Fruit fly (Drosophila melanogaster) whole organism, embryonic: ENCODE measurements around the gene MSBP.

Experiments used
- Adf1 ChIP-seq: fragments of 200-800 bp; sonication (Bioruptor generic); IDR thresholded peaks from 2 replicates; pipeline ENCODE4 v1.3.6; 2022; ENCODE audit warnings: missing biosample characterization, missing genetic modification characterization
- Bgb ChIP-seq: fragments of 200-800 bp; sonication (Bioruptor generic); IDR thresholded peaks from 2 replicates; pipeline ENCODE4 v1.3.6; 2022; ENCODE audit warnings: missing biosample characterization, missing genetic modification characterization; ENCODE audit not compliant: partially characterized antibody
- Blimp-1 ChIP-seq: fragments of 200-800 bp; sonication (Bioruptor generic); optimal IDR thresholded peaks from 3 replicates; lab custom pipeline; 2018; ENCODE audit warnings: missing biosample characterization, missing genetic modification characterization, mild to moderate bottlenecking, moderate library complexity, missing genetic modification reagents
- CG12071 ChIP-seq: fragments of 200-800 bp; sonication (Bioruptor generic); optimal IDR thresholded peaks from 3 replicates; lab custom pipeline; 2018; ENCODE audit warnings: missing biosample characterization, mild to moderate bottlenecking, missing genetic modification characterization
- CG13894 ChIP-seq: fragments of 200-800 bp; sonication (Bioruptor generic); optimal IDR thresholded peaks from 3 replicates; lab custom pipeline; 2018; ENCODE audit warnings: missing biosample characterization, mild to moderate bottlenecking, missing genetic modification characterization, moderate library complexity
- CG14014 ChIP-seq: fragments of 200-800 bp; sonication (Bioruptor generic); IDR thresholded peaks from 2 replicates; pipeline ENCODE4 v1.3.6; 2022; ENCODE audit warnings: missing biosample characterization, missing genetic modification characterization
- CG15073 ChIP-seq: fragments of 200-800 bp; sonication (Bioruptor generic); optimal IDR thresholded peaks from 2 replicates; lab custom pipeline; 2016; ENCODE audit warnings: missing biosample characterization, missing genetic modification characterization
- CG15479 ChIP-seq: fragments of 200-800 bp; sonication (Bioruptor generic); optimal IDR thresholded peaks from 3 replicates; lab custom pipeline; 2019; ENCODE audit warnings: missing biosample characterization, mild to moderate bottlenecking, missing genetic modification characterization, moderate library complexity
- CG16863 ChIP-seq: fragments of 200-800 bp; sonication (Bioruptor generic); optimal IDR thresholded peaks from 3 replicates; lab custom pipeline; 2016; ENCODE audit warnings: missing biosample characterization, missing genetic modification characterization
- CG17328 ChIP-seq: fragments of 200-800 bp; sonication (Bioruptor generic); IDR thresholded peaks from 2 replicates; pipeline ENCODE4 v1.3.6; 2022; ENCODE audit warnings: missing biosample characterization, missing genetic modification characterization
- CG17802 ChIP-seq: fragments of 200-800 bp; sonication (Bioruptor generic); optimal IDR thresholded peaks from 2 replicates; lab custom pipeline; 2018; ENCODE audit warnings: missing biosample characterization, mild to moderate bottlenecking, missing genetic modification characterization, moderate library complexity
- CG18619 ChIP-seq: fragments of 200-800 bp; sonication (Bioruptor generic); optimal IDR thresholded peaks from 3 replicates; lab custom pipeline; 2017; ENCODE audit warnings: missing biosample characterization, mild to moderate bottlenecking, missing genetic modification characterization
- CG18764 ChIP-seq: fragments of 200-800 bp; sonication (Bioruptor generic); optimal IDR thresholded peaks from 3 replicates; lab custom pipeline; 2016; ENCODE audit warnings: missing biosample characterization, missing genetic modification characterization
- CG2129 ChIP-seq: fragments of 200-800 bp; sonication (Bioruptor generic); IDR thresholded peaks from 2 replicates; pipeline ENCODE4 v1.3.6; 2022; ENCODE audit warnings: missing biosample characterization, missing genetic modification characterization; ENCODE audit not compliant: partially characterized antibody
- CG33213 ChIP-seq: fragments of 200-800 bp; sonication (Bioruptor generic); optimal IDR thresholded peaks from 3 replicates; lab custom pipeline; 2016; ENCODE audit warnings: missing biosample characterization, missing genetic modification characterization
- CG3407 ChIP-seq: fragments of 200-800 bp; sonication (Bioruptor generic); optimal IDR thresholded peaks from 2 replicates; lab custom pipeline; 2018; ENCODE audit warnings: missing biosample characterization, mild to moderate bottlenecking, missing genetic modification characterization
- CG42726 ChIP-seq: fragments of 200-800 bp; sonication (Bioruptor generic); IDR thresholded peaks from 2 replicates; pipeline ENCODE4 v1.3.6; 2022; ENCODE audit warnings: missing biosample characterization, missing genetic modification characterization; ENCODE audit not compliant: partially characterized antibody
- CG5245 ChIP-seq: fragments of 200-800 bp; sonication (Bioruptor generic); optimal IDR thresholded peaks from 3 replicates; lab custom pipeline; 2016; ENCODE audit warnings: missing biosample characterization, missing genetic modification characterization
- CG5953 ChIP-seq: fragments of 200-800 bp; sonication (Bioruptor generic); IDR thresholded peaks from 2 replicates; pipeline ENCODE4 v1.3.6; 2022; ENCODE audit warnings: missing biosample characterization, missing genetic modification characterization
- CG6683 ChIP-seq: fragments of 200-800 bp; sonication (Bioruptor generic); optimal IDR thresholded peaks from 2 replicates; lab custom pipeline; 2017; ENCODE audit warnings: missing biosample characterization, mild to moderate bottlenecking, missing genetic modification characterization, missing genetic modification reagents
- CG7786 ChIP-seq: fragments of 200-800 bp; sonication (Bioruptor generic); optimal IDR thresholded peaks from 2 replicates; lab custom pipeline; 2016; ENCODE audit warnings: missing biosample characterization, missing genetic modification characterization
- CG8290 ChIP-seq, 3 experiments: fragments of 200-800 bp; sonication (Bioruptor generic); optimal IDR thresholded peaks; 2 replicates each; lab custom pipeline; 2016 to 2019; ENCODE audit warnings: missing biosample characterization in 3 of 3, missing genetic modification characterization in 3 of 3, mild to moderate bottlenecking in 2 of 3, moderate library complexity in 1 of 3
- CG8924 ChIP-seq: fragments of 200-800 bp; optimal IDR thresholded peaks from 3 replicates; lab custom pipeline; 2019; ENCODE audit warnings: missing biosample characterization, mild to moderate bottlenecking, missing genetic modification characterization, moderate library complexity
- CG9215 ChIP-seq: fragments of 200-800 bp; sonication (Bioruptor generic); IDR thresholded peaks from 2 replicates; pipeline ENCODE4 v1.3.6; 2022; ENCODE audit warnings: missing biosample characterization, missing genetic modification characterization
- CG9932 ChIP-seq: fragments of 200-800 bp; sonication (Bioruptor generic); IDR thresholded peaks from 2 replicates; pipeline ENCODE4 v1.3.6; 2022; ENCODE audit warnings: missing biosample characterization, missing genetic modification characterization
- CTCF ChIP-seq: fragments of 200-800 bp; sonication (Bioruptor generic); optimal IDR thresholded peaks from 2 replicates; lab custom pipeline; 2017; ENCODE audit warnings: missing biosample characterization, mild to moderate bottlenecking, missing genetic modification characterization, moderate library complexity
- Dref ChIP-seq: fragments of 200-800 bp; sonication (Bioruptor generic); IDR thresholded peaks from 2 replicates; pipeline ENCODE4 v1.3.6; 2022; ENCODE audit warnings: missing biosample characterization, missing genetic modification characterization
- E2f1 ChIP-seq: fragments of 200-800 bp; sonication (Bioruptor generic); IDR thresholded peaks from 2 replicates; pipeline ENCODE4 v1.3.6; 2022; ENCODE audit warnings: missing biosample characterization, missing genetic modification characterization
- H2.0 ChIP-seq: fragments of 200-800 bp; sonication (Bioruptor generic); IDR thresholded peaks from 2 replicates; pipeline ENCODE4 v1.3.6; 2022; ENCODE audit warnings: missing biosample characterization, missing genetic modification characterization
- HmgZ ChIP-seq: fragments of 200-800 bp; sonication (Bioruptor generic); optimal IDR thresholded peaks from 2 replicates; lab custom pipeline; 2018; ENCODE audit warnings: missing biosample characterization, mild to moderate bottlenecking, missing genetic modification characterization
- MBD-R2 ChIP-seq: fragments of 200-800 bp; sonication (Bioruptor generic); IDR thresholded peaks from 2 replicates; pipeline ENCODE4 v1.3.6; 2022; ENCODE audit warnings: missing biosample characterization, missing genetic modification characterization
- Pdp1 ChIP-seq, 2 experiments: fragments of 200-800 bp; sonication (Bioruptor generic); optimal IDR thresholded peaks; 3 replicates each; lab custom pipeline; 2016; ENCODE audit warnings: missing biosample characterization in 2 of 2, missing genetic modification characterization in 2 of 2, mild to moderate bottlenecking in 1 of 2, moderate library complexity in 1 of 2
- Poxn ChIP-seq: fragments of 200-800 bp; sonication (Bioruptor generic); IDR thresholded peaks from 2 replicates; pipeline ENCODE4 v1.3.6; 2022; ENCODE audit warnings: missing biosample characterization, missing genetic modification characterization
- Scr ChIP-seq: fragments of 200-800 bp; sonication (Bioruptor generic); IDR thresholded peaks from 2 replicates; pipeline ENCODE4 v1.3.6; 2022; ENCODE audit warnings: missing biosample characterization, missing genetic modification characterization; ENCODE audit not compliant: partially characterized antibody
- Sin3A ChIP-seq: fragments of >200 bp; optimal IDR thresholded peaks from 2 replicates; lab custom pipeline; 2018
- Vsx1 ChIP-seq: fragments of 200-800 bp; sonication (Bioruptor generic); optimal IDR thresholded peaks from 2 replicates; lab custom pipeline; 2017; ENCODE audit warnings: missing biosample characterization, mild to moderate bottlenecking, missing genetic modification characterization, missing genetic modification reagents
- bcd ChIP-seq: fragments of 200-800 bp; sonication (Bioruptor generic); optimal IDR thresholded peaks from 2 replicates; lab custom pipeline; 2017; ENCODE audit warnings: missing biosample characterization, mild to moderate bottlenecking, missing genetic modification characterization
- bowl ChIP-seq: fragments of 200-800 bp; sonication (Bioruptor generic); IDR thresholded peaks from 2 replicates; pipeline ENCODE4 v1.3.6; 2022; ENCODE audit warnings: missing biosample characterization, missing genetic modification characterization
- chif ChIP-seq, 2 experiments: fragments of 200-800 bp; sonication (Bioruptor generic); optimal IDR thresholded peaks; 3 replicates each; lab custom pipeline; 2016; ENCODE audit warnings: missing biosample characterization in 2 of 2, missing genetic modification characterization in 2 of 2
- fd102C ChIP-seq: fragments of 200-800 bp; sonication (Bioruptor generic); optimal IDR thresholded peaks from 2 replicates; lab custom pipeline; 2018; ENCODE audit warnings: missing biosample characterization, mild to moderate bottlenecking, missing genetic modification characterization, moderate library complexity
- gem ChIP-seq: fragments of 200-800 bp; sonication (Bioruptor generic); optimal IDR thresholded peaks from 2 replicates; lab custom pipeline; 2019; ENCODE audit warnings: missing biosample characterization, mild to moderate bottlenecking, missing genetic modification characterization, moderate library complexity
- gsb-n ChIP-seq: fragments of 200-800 bp; sonication (Bioruptor generic); optimal IDR thresholded peaks from 3 replicates; lab custom pipeline; 2018; ENCODE audit warnings: missing biosample characterization, mild to moderate bottlenecking, missing genetic modification characterization
- jing ChIP-seq: fragments of 200-800 bp; sonication (Bioruptor generic); optimal IDR thresholded peaks from 2 replicates; lab custom pipeline; 2018; ENCODE audit warnings: missing biosample characterization, mild to moderate bottlenecking, missing genetic modification characterization
- lbe ChIP-seq: fragments of 200-800 bp; sonication (Bioruptor generic); optimal IDR thresholded peaks from 2 replicates; lab custom pipeline; 2016; ENCODE audit warnings: missing biosample characterization, mild to moderate bottlenecking, missing genetic modification characterization
- lilli ChIP-seq: fragments of 200-800 bp; sonication (Bioruptor generic); optimal IDR thresholded peaks from 3 replicates; lab custom pipeline; 2016; ENCODE audit warnings: missing biosample characterization, missing genetic modification characterization
- luna ChIP-seq: fragments of 200-800 bp; sonication (Bioruptor generic); optimal IDR thresholded peaks from 2 replicates; lab custom pipeline; 2016; ENCODE audit warnings: missing biosample characterization, missing genetic modification characterization
- nerfin-2 ChIP-seq: fragments of 200-800 bp; sonication (Bioruptor generic); IDR thresholded peaks from 2 replicates; pipeline ENCODE4 v1.3.6; 2022; ENCODE audit warnings: missing biosample characterization, missing genetic modification characterization; ENCODE audit not compliant: partially characterized antibody
- repo ChIP-seq: fragments of 200-800 bp; sonication (Bioruptor generic); optimal IDR thresholded peaks from 2 replicates; lab custom pipeline; 2016; ENCODE audit warnings: missing biosample characterization, missing genetic modification characterization
- slp2 ChIP-seq: fragments of 200-800 bp; sonication (Bioruptor generic); optimal IDR thresholded peaks from 2 replicates; lab custom pipeline; 2016; ENCODE audit warnings: missing biosample characterization, missing genetic modification characterization
- tgo ChIP-seq: fragments of 200-800 bp; sonication (Bioruptor generic); IDR thresholded peaks from 3 replicates; pipeline ENCODE4 v1.3.6; 2022; ENCODE audit warnings: missing biosample characterization, missing genetic modification characterization
- trem ChIP-seq: fragments of 200-800 bp; optimal IDR thresholded peaks from 3 replicates; lab custom pipeline; 2019; ENCODE audit warnings: missing biosample characterization, mild to moderate bottlenecking, missing genetic modification characterization, moderate library complexity
- usp ChIP-seq: fragments of >200 bp; optimal IDR thresholded peaks from 2 replicates; lab custom pipeline; 2017; ENCODE audit warnings: missing biosample characterization, missing genetic modification characterization

Gene MSBP

DNA sequence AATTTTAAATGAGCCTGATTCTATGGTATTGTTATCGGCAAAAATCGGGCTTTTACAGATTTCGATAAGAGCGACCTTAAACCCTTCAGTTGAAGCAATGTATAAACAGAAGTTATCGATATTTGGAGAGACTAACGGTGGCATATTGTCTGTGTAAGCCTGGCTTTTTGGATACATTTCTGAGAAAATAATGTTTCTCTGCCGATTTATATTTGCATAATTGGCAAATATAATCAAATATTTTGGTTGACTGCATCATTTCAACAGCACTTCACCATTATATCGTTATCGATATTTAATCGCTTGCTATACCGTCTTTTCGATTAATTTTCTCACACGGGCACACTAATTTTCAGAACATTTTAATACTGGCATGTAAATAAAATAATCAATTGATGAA is 20.1 kb downstream of the MSBP start, which contains the start of gene CG16952 (continued):
- TF ChIP-seq CG42726 (GFP tag; lab: Robert Waterston, UW) (peak; percentile 50; the same call in 1 of the 2 replicates), CG9215 (GFP tag; lab: Robert Waterston, UW) (no peak), usp (GFP tag; lab: Kevin White, UChicago) (no peak), slp2 (GFP tag; lab: Kevin White, UChicago) (no peak), trem (tag; lab: Kevin White, UChicago) (peak; percentile 72), CG16863 (GFP tag; lab: Kevin White, UChicago) (no peak), lbe (GFP tag; lab: Kevin White, UChicago) (no peak), Pdp1 (GFP tag; optimal IDR thresholded peaks at IDR 0.05; lab: Kevin White, UChicago) (peak in 1 of 2 experiments; percentile 91), gsb-n (tag; lab: Kevin White, UChicago) (no peak), CG17328 (GFP tag; lab: Robert Waterston, UW) (no peak), CG33213 (GFP tag; lab: Kevin White, UChicago) (peak; percentile 3), CG5245 (GFP tag; lab: Kevin White, UChicago) (no peak), CG2129 (peak; percentile 80), fd102C (GFP tag; lab: Kevin White, UChicago) (no peak), E2f1 (GFP tag; lab: Robert Waterston, UW) (no peak), lilli (no peak), bcd (no peak), CG9932 (GFP tag; lab: Robert Waterston, UW) (peak; percentile 40; the same call in 1 of the 2 replicates), CG6683 (GFP tag; lab: Kevin White, UChicago) (no peak), tgo (GFP tag; lab: Robert Waterston, UW) (no peak), Dref (peak; percentile 69), CG13894 (tag; lab: Kevin White, UChicago) (no peak), HmgZ (tag; lab: Kevin White, UChicago) (peak; percentile 48), chif (GFP tag; optimal IDR thresholded peaks at IDR 0.05; lab: Kevin White, UChicago) (no peak), bowl (no peak), CG3407 (GFP tag; lab: Kevin White, UChicago) (no peak), MBD-R2 (GFP tag; lab: Robert Waterston, UW) (0 out of 2 replicates have a peak, but pooled peaks have one; percentile 20), nerfin-2 (GFP tag; lab: Robert Waterston, UW) (peak; percentile 95), CG18764 (GFP tag; lab: Kevin White, UChicago) (no peak), H2.0 (GFP tag; lab: Robert Waterston, UW) (no peak), Sin3A (lab: Kevin White, UChicago) (peak; percentile 23), CG8924 (tag; lab: Kevin White, UChicago) (peak; percentile 30), Vsx1 (no peak), Poxn (GFP tag; lab: Robert Waterston, UW) (no peak), repo (GFP tag; lab: Kevin White, UChicago) (no peak), gem (peak; percentile 9), CG18619 (GFP tag; lab: Kevin White, UChicago) (no peak), CG8290 (GFP tag; optimal IDR thresholded peaks at IDR 0.05; lab: Kevin White, UChicago) (peak; percentile 49), CG8290 (tag; optimal IDR thresholded peaks at IDR 0.05; lab: Kevin White, UChicago) (no peak), CG17802 (peak; percentile 31), CG15073 (GFP tag; lab: Kevin White, UChicago) (no peak), Bgb (GFP tag; lab: Robert Waterston, UW) (peak; percentile 83), CG7786 (GFP tag; lab: Kevin White, UChicago) (no peak), CG15479 (GFP tag; lab: Kevin White, UChicago) (no peak), Adf1 (GFP tag; lab: Robert Waterston, UW) (no peak), CTCF (GFP tag; lab: Kevin White, UChicago) (no peak), jing (no peak), Blimp-1 (GFP tag; lab: Kevin White, UChicago) (no peak), Scr (peak; percentile 93), CG14014 (no peak), CG5953 (GFP tag; lab: Robert Waterston, UW) (no peak), luna (GFP tag; lab: Kevin White, UChicago) (no peak), CG12071 (GFP tag; lab: Kevin White, UChicago) (no peak)
